Fruit fly (Drosophila melanogaster) whole organism, adult: ENCODE results near the gene CG43333.

Source experiments
- CG11617 ChIP-seq: fragments of 200-800 bp; sonication (Bioruptor generic); optimal IDR thresholded peaks from 2 replicates; lab custom pipeline; 2017; ENCODE audit warnings: mild to moderate bottlenecking, missing biosample characterization, missing genetic modification reagents, missing genetic modification characterization
- CG12768 ChIP-seq: fragments of 200-800 bp; sonication (Bioruptor generic); optimal IDR thresholded peaks from 2 replicates; lab custom pipeline; 2017; ENCODE audit warnings: missing biosample characterization, missing genetic modification characterization, mild to moderate bottlenecking, moderate library complexity, missing genetic modification reagents
- CG33017 ChIP-seq: fragments of 200-800 bp; sonication (Bioruptor generic); optimal IDR thresholded peaks from 2 replicates; lab custom pipeline; 2018; ENCODE audit warnings: missing biosample characterization, mild to moderate bottlenecking, missing genetic modification characterization, moderate library complexity
- Crg-1 ChIP-seq: fragments of 200-800 bp; sonication (Bioruptor generic); optimal IDR thresholded peaks from 2 replicates; lab custom pipeline; 2016; ENCODE audit warnings: missing biosample characterization, missing genetic modification characterization
- bab1 ChIP-seq: fragments of 200-800 bp; sonication (Bioruptor generic); optimal IDR thresholded peaks from 3 replicates; lab custom pipeline; 2019; ENCODE audit warnings: missing biosample characterization, mild to moderate bottlenecking, missing genetic modification characterization, moderate library complexity
- cnc ChIP-seq, 2 experiments: fragments of >200 bp; optimal IDR thresholded peaks; 2 replicates each; lab custom pipeline; 2017
- kay ChIP-seq: fragments of 200-800 bp; sonication (Bioruptor generic); peaks from one replicate; lab custom pipeline; 2016; ENCODE audit warnings: missing biosample characterization, missing genetic modification characterization, borderline replicate concordance
- ovo ChIP-seq: fragments of 200-800 bp; sonication (Bioruptor generic); optimal IDR thresholded peaks from 2 replicates; lab custom pipeline; 2016; ENCODE audit warnings: missing biosample characterization, missing genetic modification characterization
- pad ChIP-seq: fragments of 200-800 bp; sonication (Bioruptor generic); optimal IDR thresholded peaks from 3 replicates; lab custom pipeline; 2017; ENCODE audit warnings: missing biosample characterization, missing genetic modification characterization, mild to moderate bottlenecking, moderate library complexity, missing genetic modification reagents
- tj ChIP-seq: fragments of 200-800 bp; sonication (Bioruptor generic); optimal IDR thresholded peaks from 3 replicates; lab custom pipeline; 2017; ENCODE audit warnings: missing biosample characterization, mild to moderate bottlenecking, missing genetic modification characterization, moderate library complexity
- toe ChIP-seq: fragments of 200-800 bp; sonication (Bioruptor generic); optimal IDR thresholded peaks from 2 replicates; lab custom pipeline; 2016; ENCODE audit warnings: missing biosample characterization, missing genetic modification characterization

DNA sequence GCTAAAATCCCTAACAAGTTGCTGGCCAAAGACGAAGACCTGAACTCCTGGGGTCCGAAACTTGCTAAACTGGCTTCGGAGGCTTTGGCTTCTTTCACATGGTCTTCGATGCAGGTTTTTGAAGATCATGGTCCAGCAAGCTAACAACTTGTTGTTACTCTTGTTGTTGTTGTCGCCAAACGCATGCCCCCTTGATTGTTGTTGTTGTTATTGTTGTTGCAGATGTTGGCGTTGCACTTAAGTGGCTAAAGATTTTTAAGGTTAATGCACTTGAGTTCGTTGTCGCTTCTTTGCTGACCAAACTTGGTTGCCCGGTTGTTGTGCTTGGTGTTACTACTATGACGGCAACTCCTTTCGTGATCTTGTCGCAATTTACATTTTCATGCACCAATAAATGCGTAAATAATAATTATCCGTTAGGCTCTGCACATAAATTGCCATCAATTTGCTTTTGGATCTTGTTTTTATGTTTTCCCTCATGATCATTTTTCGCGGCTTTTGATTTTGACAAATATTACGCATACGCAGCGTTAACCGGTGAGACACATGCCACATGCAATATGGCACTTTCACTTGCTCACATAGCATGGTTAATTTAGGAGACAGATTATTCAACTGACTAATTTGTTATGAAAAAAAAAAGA is 27.2 kb upstream of the CG43333 start:
- TF ChIP-seq CG12768 (no peak), bab1 (GFP tag; lab: Kevin White, UChicago) (no peak), ovo (GFP tag; lab: Kevin White, UChicago) (no peak), toe (GFP tag; lab: Kevin White, UChicago) (no peak), kay (GFP tag; lab: Kevin White, UChicago) (no peak), cnc (optimal IDR thresholded peaks at IDR 0.05; lab: Kevin White, UChicago) (no peak), pad (no peak), Crg-1 (no peak), CG11617 (GFP tag; lab: Kevin White, UChicago) (no peak), tj (GFP tag; lab: Kevin White, UChicago) (no peak), CG33017 (no peak)
